Fruit fly (Drosophila melanogaster): Measurements from ENCODE around the gene CG12121.

Gene CG12121

dm6 chrX:9236485-9236884 is 4.3 kb upstream of the CG12121 start, which contains the start of gene Ir8a:
Ir8a (minus strand) TSS chrX:9236585.
- TF ChIP-seq CG14655 (GFP tag; optimal IDR thresholded peaks at IDR 0.05) = no peak
- TF ChIP-seq Pif1A (GFP tag; optimal IDR thresholded peaks at IDR 0.05) = no peak
- no peak for TF ChIP-seq CG17806 (tag; optimal IDR thresholded peaks at IDR 0.05)
- TF ChIP-seq gl (tag; optimal IDR thresholded peaks at IDR 0.05) = no peak

DNA sequence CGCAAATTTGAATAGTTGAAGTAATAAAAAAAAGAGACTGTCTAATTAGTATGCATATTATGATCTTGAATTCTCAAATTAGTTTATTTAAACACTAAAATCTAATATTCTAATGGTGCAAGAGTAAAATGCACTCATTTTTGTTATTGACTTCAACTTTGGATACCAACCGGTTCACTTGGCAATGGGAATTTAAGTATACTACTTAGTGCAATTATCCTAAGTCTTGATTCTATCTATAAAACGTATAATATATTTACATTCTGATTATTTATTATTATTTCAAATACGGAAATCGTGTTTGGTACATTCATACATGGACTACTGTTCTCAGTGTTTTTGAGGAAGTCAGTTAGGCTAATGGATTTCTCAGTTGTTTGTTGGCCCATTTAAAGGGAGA is 5.3 kb downstream of the CG12121 start, which contains the start of gene Gr8a:
TSS of gene Gr8a (plus strand) at position 301 of the 400 bp plus-strand sequence.
- no peak for TF ChIP-seq CG4496 (GFP tag; IDR thresholded peaks at IDR 0.05)
- TF ChIP-seq CG17806 (tag; optimal IDR thresholded peaks at IDR 0.05) = no peak
- TF ChIP-seq EcR (GFP tag; optimal IDR thresholded peaks at IDR 0.05) = no peak
- no peak for TF ChIP-seq CG13204 (GFP tag; optimal IDR thresholded peaks at IDR 0.05)
- TF ChIP-seq Snoo (tag; optimal IDR thresholded peaks at IDR 0.05) = no peak
- TF ChIP-seq CG12605 (GFP tag; IDR thresholded peaks at IDR 0.05) = no peak
- TF ChIP-seq CG9948 (tag; optimal IDR thresholded peaks at IDR 0.05) = no peak
- TF ChIP-seq CG10348 (GFP tag; IDR thresholded peaks at IDR 0.05) = no peak
- TF ChIP-seq CG15710 (tag; optimal IDR thresholded peaks at IDR 0.05) = no peak
- TF ChIP-seq Pif1A (GFP tag; optimal IDR thresholded peaks at IDR 0.05) = no peak
- no peak for TF ChIP-seq CG34367 (tag; optimal IDR thresholded peaks at IDR 0.05)
- no peak for TF ChIP-seq fd96Ca (GFP tag; IDR thresholded peaks at IDR 0.05)
- no peak for TF ChIP-seq CG32121 (GFP tag; IDR thresholded peaks at IDR 0.05)
- no peak for TF ChIP-seq rn (GFP tag; IDR thresholded peaks at IDR 0.05)
- no peak for TF ChIP-seq D1 (tag; optimal IDR thresholded peaks at IDR 0.05)
- TF ChIP-seq gl (tag; optimal IDR thresholded peaks at IDR 0.05) = no peak

DNA sequence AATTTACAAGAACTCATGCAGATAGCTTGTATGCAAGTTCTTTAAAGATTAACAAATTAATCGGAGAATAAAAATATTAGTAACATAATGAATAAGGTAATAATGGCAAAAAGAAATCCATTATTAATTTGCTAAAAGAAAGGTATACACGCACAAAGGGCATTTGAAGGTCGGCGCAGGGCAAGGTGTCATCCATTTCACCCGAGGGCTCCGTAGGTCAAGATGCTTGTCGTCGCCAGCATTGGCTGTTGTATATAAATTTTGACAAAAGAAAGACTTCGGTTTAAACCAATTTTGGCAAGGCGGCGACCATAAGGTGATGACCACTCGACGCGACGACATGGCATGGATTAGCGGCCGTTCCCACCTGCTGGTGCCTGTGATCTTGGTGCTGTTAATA is 7.0 kb downstream of the CG12121 start, which contains the start of gene CG15370:
TSS of gene CG15370 (plus strand) at position 301 of the 400 bp plus-strand sequence.
- TF ChIP-seq CG15710 (tag; optimal IDR thresholded peaks at IDR 0.05) (no peak), CG4496 (GFP tag; IDR thresholded peaks at IDR 0.05) (no peak), CG34367 (tag; optimal IDR thresholded peaks at IDR 0.05) (no peak), CG9948 (tag; optimal IDR thresholded peaks at IDR 0.05) (no peak), CG13204 (GFP tag; optimal IDR thresholded peaks at IDR 0.05) (no peak), CG12605 (GFP tag; IDR thresholded peaks at IDR 0.05) (no peak), CG10348 (GFP tag; IDR thresholded peaks at IDR 0.05) (no peak)

DNA sequence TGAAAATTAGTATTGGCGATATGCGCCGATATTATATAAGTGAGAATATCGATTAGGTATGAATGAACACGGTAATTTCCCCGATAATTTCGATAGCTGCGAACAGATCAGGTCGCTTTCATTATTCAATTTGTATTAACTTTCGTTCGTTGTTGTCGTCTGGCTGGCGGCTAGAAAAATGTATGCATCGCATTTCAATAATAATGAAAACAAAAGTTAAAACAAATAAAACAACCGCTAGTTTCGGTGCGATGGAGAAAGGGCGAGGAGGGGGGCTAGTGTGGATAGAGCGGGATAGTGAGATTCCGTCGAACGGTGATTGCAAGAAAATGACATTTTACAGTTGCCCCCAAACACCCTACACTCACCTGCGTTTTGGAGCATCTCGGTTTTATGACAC is 7.8 kb downstream of the CG12121 start:
- TF ChIP-seq CG14655 (GFP tag; optimal IDR thresholded peaks at IDR 0.05) (no peak), CG4496 (GFP tag; IDR thresholded peaks at IDR 0.05) (0 out of 3 replicates have a peak, but pooled peaks have one; percentile 20), CG8159 (tag; optimal IDR thresholded peaks at IDR 0.05) (no peak)

dm6 chrX:9223182-9223581 is 9.0 kb downstream of the CG12121 start, which contains the start of gene t:
t (minus strand) TSS chrX:9223257.
- TF ChIP-seq rn (GFP tag; IDR thresholded peaks at IDR 0.05) (no peak), CG9948 (tag; optimal IDR thresholded peaks at IDR 0.05) (no peak), Ets98B (GFP tag; IDR thresholded peaks at IDR 0.05) (peak; percentile 31; the same call in 1 of the 2 replicates), CG32121 (GFP tag; IDR thresholded peaks at IDR 0.05) (no peak), Snoo (tag; optimal IDR thresholded peaks at IDR 0.05) (no peak), CG17806 (tag; optimal IDR thresholded peaks at IDR 0.05) (no peak), CG12605 (GFP tag; IDR thresholded peaks at IDR 0.05) (no peak), CG14655 (GFP tag; optimal IDR thresholded peaks at IDR 0.05) (peak; percentile 26), CG8159 (tag; optimal IDR thresholded peaks at IDR 0.05) (no peak), CG15710 (tag; optimal IDR thresholded peaks at IDR 0.05) (no peak), CG10348 (GFP tag; IDR thresholded peaks at IDR 0.05) (no peak), D1 (tag; optimal IDR thresholded peaks at IDR 0.05) (no peak), CG34367 (tag; optimal IDR thresholded peaks at IDR 0.05) (no peak), Pif1A (GFP tag; optimal IDR thresholded peaks at IDR 0.05) (no peak)

DNA sequence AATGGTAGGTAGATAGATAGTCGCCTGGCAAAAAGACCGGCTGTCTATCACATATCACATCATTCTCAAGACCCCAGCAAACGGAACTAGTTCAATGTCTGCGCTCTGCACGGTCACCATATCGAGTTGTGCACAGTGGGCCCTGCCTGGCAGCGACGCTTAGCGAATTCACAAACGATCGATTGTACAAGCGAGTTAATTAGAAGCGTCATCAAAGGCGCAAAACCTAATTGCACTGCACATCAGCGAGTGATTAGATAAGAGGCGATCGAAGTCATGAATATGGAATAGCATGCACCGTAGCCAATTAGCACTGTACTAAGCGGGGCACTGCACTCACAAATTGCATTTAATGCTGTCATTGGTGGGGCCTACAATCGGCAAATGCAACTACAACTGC is 11.7 kb downstream of the CG12121 start:
- TF ChIP-seq Pif1B (GFP tag; optimal IDR thresholded peaks at IDR 0.05) = no peak
- peak; percentile 44 for TF ChIP-seq CG8301 (tag; optimal IDR thresholded peaks at IDR 0.05)
- TF ChIP-seq CG10348 (GFP tag; IDR thresholded peaks at IDR 0.05) = peak; percentile 66
- no peak for TF ChIP-seq rn (GFP tag; IDR thresholded peaks at IDR 0.05)
- peak; percentile 60 for TF ChIP-seq CG14655 (GFP tag; optimal IDR thresholded peaks at IDR 0.05)
- TF ChIP-seq CG32121 (GFP tag; IDR thresholded peaks at IDR 0.05) = peak; percentile 75
- peak; percentile 83 for TF ChIP-seq CG4496 (GFP tag; IDR thresholded peaks at IDR 0.05)
- peak; percentile 34; the same call in 1 of the 2 replicates for TF ChIP-seq CG12605 (GFP tag; IDR thresholded peaks at IDR 0.05)
- TF ChIP-seq CG9948 (tag; optimal IDR thresholded peaks at IDR 0.05) = peak; percentile 16
- peak; percentile 79 for TF ChIP-seq Ets98B (GFP tag; IDR thresholded peaks at IDR 0.05)
- TF ChIP-seq fd96Ca (GFP tag; IDR thresholded peaks at IDR 0.05) = peak; percentile 78; the same call in 2 of the 3 replicates

dm6 chrX:9216572-9216971 is 15.6 kb downstream of the CG12121 start, which contains the start of gene CG15369:
CG15369 (plus strand) TSS chrX:9216872.
- TF ChIP-seq CG13204 (GFP tag; optimal IDR thresholded peaks at IDR 0.05) (no peak), CG14655 (GFP tag; optimal IDR thresholded peaks at IDR 0.05) (no peak), CG15710 (tag; optimal IDR thresholded peaks at IDR 0.05) (no peak), CG8159 (tag; optimal IDR thresholded peaks at IDR 0.05) (no peak), CG34367 (tag; optimal IDR thresholded peaks at IDR 0.05) (no peak), Ets98B (GFP tag; IDR thresholded peaks at IDR 0.05) (no peak), rn (GFP tag; IDR thresholded peaks at IDR 0.05) (no peak), Pif1A (GFP tag; optimal IDR thresholded peaks at IDR 0.05) (no peak), CG10348 (GFP tag; IDR thresholded peaks at IDR 0.05) (no peak), Snoo (tag; optimal IDR thresholded peaks at IDR 0.05) (no peak), CG17806 (tag; optimal IDR thresholded peaks at IDR 0.05) (no peak), Pif1B (GFP tag; optimal IDR thresholded peaks at IDR 0.05) (no peak), CG12605 (GFP tag; IDR thresholded peaks at IDR 0.05) (no peak), D1 (tag; optimal IDR thresholded peaks at IDR 0.05) (no peak), gl (tag; optimal IDR thresholded peaks at IDR 0.05) (no peak), CG32121 (GFP tag; IDR thresholded peaks at IDR 0.05) (no peak), CG4496 (GFP tag; IDR thresholded peaks at IDR 0.05) (no peak), fd96Ca (GFP tag; IDR thresholded peaks at IDR 0.05) (no peak), CG9948 (tag; optimal IDR thresholded peaks at IDR 0.05) (no peak)
